Fruit fly (Drosophila melanogaster): ENCODE measurements around the gene Krn.
A peak's percentile ranks its signal among the peaks of the same experiment; 100 is the strongest.

Krn gene

DNA sequence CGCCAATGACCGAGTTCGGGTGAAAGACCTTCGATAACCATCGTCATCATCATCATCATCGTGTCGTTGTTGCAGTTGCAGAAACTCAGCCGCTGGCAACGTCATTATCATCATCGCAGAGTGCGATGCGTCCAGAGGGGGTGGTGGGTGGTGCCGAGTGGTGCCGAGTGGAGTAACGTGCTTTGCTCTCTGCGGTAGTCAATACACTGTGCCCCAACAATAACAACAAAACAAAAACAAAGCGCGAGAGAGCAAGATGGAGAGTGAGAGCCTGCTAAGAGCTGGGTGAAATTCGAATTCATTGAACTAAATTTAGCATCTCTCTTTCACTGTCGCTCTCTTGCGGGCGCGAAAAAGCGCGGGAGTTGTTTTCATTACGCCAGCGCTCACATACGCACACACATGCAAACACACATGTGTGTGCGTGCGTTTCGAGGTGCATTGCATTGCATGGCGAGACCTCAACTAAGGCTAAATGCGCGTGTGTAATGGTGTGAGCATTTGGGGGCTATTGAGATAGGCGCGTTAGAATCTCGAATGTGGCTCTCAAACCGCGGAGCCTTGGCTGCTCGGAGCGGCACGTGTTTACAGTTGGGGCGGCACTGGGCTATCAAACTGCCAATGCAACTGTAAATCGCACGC lies 42.1 kb downstream of the Krn start (continued):
- TF ChIP-seq gt (GFP tag; IDR thresholded peaks at IDR 0.05) (no peak), D19A (tag; optimal IDR thresholded peaks at IDR 0.05) (no peak), Doc2 (GFP tag; IDR thresholded peaks at IDR 0.05) (no peak), stc (GFP tag; IDR thresholded peaks at IDR 0.05) (no peak), CG17912 (GFP tag; optimal IDR thresholded peaks at IDR 0.05) (no peak), Asciz (GFP tag; optimal IDR thresholded peaks at IDR 0.05) (no peak), trh (GFP tag; optimal IDR thresholded peaks at IDR 0.05) (no peak), vfl (GFP tag; optimal IDR thresholded peaks at IDR 0.05) (no peak), amos (GFP tag; IDR thresholded peaks at IDR 0.05; ENCODE audit: partially characterized antibody) (no peak; the same call in 1 of the 2 replicates), Usf (GFP tag; optimal IDR thresholded peaks at IDR 0.05) (no peak), HLHmδ (GFP tag; optimal IDR thresholded peaks at IDR 0.05) (peak; percentile 42), Dbx (GFP tag; IDR thresholded peaks at IDR 0.05) (no peak), CG18599 (GFP tag; optimal IDR thresholded peaks at IDR 0.05) (no peak), MBD-R2 (GFP tag; IDR thresholded peaks at IDR 0.05) (no peak), ttk (GFP tag; IDR thresholded peaks at IDR 0.05) (no peak; the same call in 1 of the 2 replicates), CG4360 (GFP tag; IDR thresholded peaks at IDR 0.05) (peak; percentile 44; the same call in 1 of the 2 replicates), CG6175 (GFP tag; IDR thresholded peaks at IDR 0.05) (0 out of 3 replicates have a peak, but pooled peaks have one; percentile 6), scrt (GFP tag; optimal IDR thresholded peaks at IDR 0.05) (no peak), HLH4C (GFP tag; IDR thresholded peaks at IDR 0.05; ENCODE audit: partially characterized antibody) (0 out of 3 replicates have a peak, but pooled peaks have one; percentile 29), CG14965 (GFP tag; optimal IDR thresholded peaks at IDR 0.05; ENCODE audit: borderline replicate concordance) (no peak), unc-4 (GFP tag; IDR thresholded peaks at IDR 0.05; ENCODE audit: partially characterized antibody) (no peak), ranshi (GFP tag; IDR thresholded peaks at IDR 0.05) (no peak), CG3407 (GFP tag; optimal IDR thresholded peaks at IDR 0.05) (no peak), pzg (GFP tag; optimal IDR thresholded peaks at IDR 0.05) (no peak), BtbVII (GFP tag; optimal IDR thresholded peaks at IDR 0.05) (no peak), CG18619 (GFP tag; optimal IDR thresholded peaks at IDR 0.05) (no peak), CG8944 (GFP tag; optimal IDR thresholded peaks at IDR 0.05) (no peak), exex (tag; optimal IDR thresholded peaks at IDR 0.05) (no peak), sob (GFP tag; IDR thresholded peaks at IDR 0.05) (no peak; the same call in 1 of the 2 replicates), Dp (GFP tag; optimal IDR thresholded peaks at IDR 0.05) (peak; percentile 17), Abd-B (GFP tag; optimal IDR thresholded peaks at IDR 0.05) (peak; percentile 3), ro (GFP tag; IDR thresholded peaks at IDR 0.05) (no peak), CG11695 (GFP tag; IDR thresholded peaks at IDR 0.05) (no peak), Dref (GFP tag; IDR thresholded peaks at IDR 0.05) (no peak), sqz (GFP tag; optimal IDR thresholded peaks at IDR 0.05) (no peak), Hsf (GFP tag; optimal IDR thresholded peaks at IDR 0.05) (no peak), maf-S (GFP tag; optimal IDR thresholded peaks at IDR 0.05) (no peak), CG2712 (tag; optimal IDR thresholded peaks at IDR 0.05) (peak; percentile 10), CG5245 (GFP tag; optimal IDR thresholded peaks at IDR 0.05) (no peak), CG12299 (tag; optimal IDR thresholded peaks at IDR 0.05) (no peak), ab (GFP tag; optimal IDR thresholded peaks at IDR 0.05) (no peak), danr (GFP tag; IDR thresholded peaks at IDR 0.05) (no peak), Hr78 (GFP tag; optimal IDR thresholded peaks at IDR 0.05) (peak in 1 of 2 experiments; percentile 14), CG3065 (GFP tag; optimal IDR thresholded peaks at IDR 0.05) (no peak), CG7357 (GFP tag; IDR thresholded peaks at IDR 0.05) (no peak), slbo (GFP tag; IDR thresholded peaks at IDR 0.05) (no peak), CG6654 (GFP tag; optimal IDR thresholded peaks at IDR 0.05) (peak; percentile 100), CG9727 (GFP tag; optimal IDR thresholded peaks at IDR 0.05) (no peak), toy (GFP tag; IDR thresholded peaks at IDR 0.05) (no peak), bowl (GFP tag; IDR thresholded peaks at IDR 0.05) (no peak)

Measured in whole organism, embryonic.